Worm (Caenorhabditis elegans) whole organism, L3 larva: ENCODE measurements around the gene F36G3.3.
A peak's percentile ranks its signal among the peaks of the same experiment; 100 is the strongest.

Experiments
- R02D3.7 ChIP-seq: fragments of 150-350 bp; optimal IDR thresholded peaks from 2 replicates; lab custom pipeline; 2014; ENCODE audit warnings: missing biosample characterization, missing genetic modification characterization
- ZK546.5 ChIP-seq: sonication (generic microtip); optimal IDR thresholded peaks from 2 replicates; lab custom pipeline; 2017; ENCODE audit warnings: missing biosample characterization, missing genetic modification characterization
- aly-2 ChIP-seq: fragments of 150-350 bp; optimal IDR thresholded peaks from 2 replicates; lab custom pipeline; 2014; ENCODE audit warnings: missing biosample characterization, missing genetic modification characterization
- ama-1 ChIP-seq: fragments of 150-350 bp; optimal IDR thresholded peaks from 2 replicates; lab custom pipeline; 2018
- ceh-16 ChIP-seq: sonication (generic microtip); optimal IDR thresholded peaks from 2 replicates; lab custom pipeline; 2017; ENCODE audit warnings: missing biosample characterization, missing genetic modification characterization
- ceh-28 ChIP-seq: fragments of 150-350 bp; optimal IDR thresholded peaks from 2 replicates; lab custom pipeline; 2014; ENCODE audit warnings: missing biosample characterization, missing genetic modification reagents, missing genetic modification characterization
- ceh-82 ChIP-seq: fragments of 150-350 bp; optimal IDR thresholded peaks from 2 replicates; lab custom pipeline; 2014; ENCODE audit warnings: missing biosample characterization, missing genetic modification characterization
- ceh-9 ChIP-seq: sonication (generic microtip); optimal IDR thresholded peaks from 2 replicates; lab custom pipeline; 2018; ENCODE audit warnings: missing biosample characterization, missing genetic modification characterization
- daf-12 ChIP-seq: fragments of 150-350 bp; optimal IDR thresholded peaks from 2 replicates; lab custom pipeline; 2014; ENCODE audit warnings: missing biosample characterization, missing genetic modification reagents, missing genetic modification characterization
- egl-27 ChIP-seq: sonication (generic microtip); optimal IDR thresholded peaks from 4 replicates; lab custom pipeline; 2017; ENCODE audit warnings: missing biosample characterization, missing genetic modification reagents, missing genetic modification characterization
- egl-5 ChIP-seq: fragments of 150-350 bp; optimal IDR thresholded peaks from 2 replicates; lab custom pipeline; 2017; ENCODE audit warnings: missing biosample characterization, missing genetic modification reagents, missing genetic modification characterization, inconsistent platforms
- elt-1 ChIP-seq: fragments of 150-350 bp; optimal IDR thresholded peaks from 2 replicates; lab custom pipeline; 2014; ENCODE audit warnings: missing biosample characterization, missing genetic modification characterization
- elt-2 ChIP-seq: sonication (generic microtip); optimal IDR thresholded peaks from 2 replicates; lab custom pipeline; 2016; ENCODE audit warnings: missing genetic modification reagents, mild to moderate bottlenecking, missing genetic modification characterization, missing compliant biosample characterization
- elt-3 ChIP-seq, 3 experiments: fragments of 150-350 bp in 1 of 3; sonication (generic microtip) in 2 of 3; optimal IDR thresholded peaks; 2 replicates in 2 of 3; 4 replicates in 1 of 3; lab custom pipeline; 2014 to 2017; ENCODE audit warnings: missing biosample characterization in 3 of 3, missing genetic modification characterization in 3 of 3
- eor-1 ChIP-seq, 2 experiments: fragments of 150-350 bp; optimal IDR thresholded peaks; 2 replicates each; lab custom pipeline; 2014 to 2018; ENCODE audit warnings: missing biosample characterization in 2 of 2, missing genetic modification characterization in 2 of 2
- fkh-10 ChIP-seq: sonication (generic microtip); optimal IDR thresholded peaks from 2 replicates; lab custom pipeline; 2017; ENCODE audit warnings: missing biosample characterization, missing genetic modification reagents, missing genetic modification characterization
- fkh-2 ChIP-seq: fragments of 150-350 bp; optimal IDR thresholded peaks from 2 replicates; lab custom pipeline; 2014; ENCODE audit warnings: missing biosample characterization, missing genetic modification reagents, missing genetic modification characterization
- fos-1 ChIP-seq: fragments of 150-350 bp; optimal IDR thresholded peaks from 2 replicates; lab custom pipeline; 2014; ENCODE audit warnings: missing biosample characterization, missing genetic modification characterization
- hmg-11 ChIP-seq: sonication (generic microtip); optimal IDR thresholded peaks from 2 replicates; lab custom pipeline; 2016; ENCODE audit warnings: missing genetic modification characterization, missing compliant biosample characterization
- jun-1 ChIP-seq: fragments of 150-350 bp; optimal IDR thresholded peaks from 2 replicates; lab custom pipeline; 2014; ENCODE audit warnings: missing biosample characterization, missing genetic modification reagents, missing genetic modification characterization
- lin-15B ChIP-seq: fragments of 150-350 bp; optimal IDR thresholded peaks from 2 replicates; lab custom pipeline; 2014; ENCODE audit warnings: missing biosample characterization, missing genetic modification characterization
- lin-39 ChIP-seq: fragments of 150-350 bp; optimal IDR thresholded peaks from 2 replicates; lab custom pipeline; 2018; ENCODE audit warnings: missing biosample characterization, missing genetic modification reagents, missing genetic modification characterization
- lsy-12 ChIP-seq: sonication (generic microtip); optimal IDR thresholded peaks from 2 replicates; lab custom pipeline; 2016; ENCODE audit warnings: mild to moderate bottlenecking, missing genetic modification characterization, missing compliant biosample characterization
- mdl-1 ChIP-seq: fragments of 150-350 bp; optimal IDR thresholded peaks from 2 replicates; lab custom pipeline; 2014; ENCODE audit warnings: missing biosample characterization, missing genetic modification characterization
- mml-1 ChIP-seq: fragments of 150-350 bp; sonication (generic microtip); optimal IDR thresholded peaks from 3 replicates; lab custom pipeline; 2014; ENCODE audit warnings: missing biosample characterization, missing genetic modification characterization
- nfya-1 ChIP-seq: sonication (generic microtip); optimal IDR thresholded peaks from 2 replicates; lab custom pipeline; 2017; ENCODE audit warnings: missing genetic modification characterization, mild to moderate bottlenecking, missing compliant biosample characterization, antibody characterized with exemption, moderate library complexity; ENCODE audit not compliant: insufficient read depth
- nhr-11 ChIP-seq: fragments of 150-350 bp; optimal IDR thresholded peaks from 2 replicates; lab custom pipeline; 2014; ENCODE audit warnings: missing biosample characterization, missing genetic modification characterization
- nhr-12 ChIP-seq: fragments of 150-350 bp; optimal IDR thresholded peaks from 2 replicates; lab custom pipeline; 2014; ENCODE audit warnings: missing biosample characterization, missing genetic modification characterization
- nhr-23 ChIP-seq: fragments of 150-350 bp; optimal IDR thresholded peaks from 2 replicates; lab custom pipeline; 2014; ENCODE audit warnings: missing biosample characterization, missing genetic modification reagents, missing genetic modification characterization
- nhr-237 ChIP-seq: fragments of 150-350 bp; optimal IDR thresholded peaks from 2 replicates; lab custom pipeline; 2014; ENCODE audit warnings: missing biosample characterization, missing genetic modification characterization
- nhr-25 ChIP-seq: sonication (generic microtip); optimal IDR thresholded peaks from 2 replicates; lab custom pipeline; 2017; ENCODE audit warnings: missing biosample characterization, missing genetic modification characterization
- nhr-28 ChIP-seq: fragments of 150-350 bp; optimal IDR thresholded peaks from 2 replicates; lab custom pipeline; 2014; ENCODE audit warnings: missing biosample characterization, missing genetic modification characterization
- nhr-43 ChIP-seq: sonication (generic microtip); optimal IDR thresholded peaks from 2 replicates; lab custom pipeline; 2016; ENCODE audit warnings: mild to moderate bottlenecking, missing genetic modification characterization, missing compliant biosample characterization; ENCODE audit not compliant: poor library complexity, severe bottlenecking
- nhr-67 ChIP-seq: fragments of 150-350 bp; optimal IDR thresholded peaks from 2 replicates; lab custom pipeline; 2014; ENCODE audit warnings: missing biosample characterization, missing genetic modification characterization
- nhr-76 ChIP-seq: fragments of 150-350 bp; sonication (generic microtip); optimal IDR thresholded peaks from 5 replicates; lab custom pipeline; 2014; ENCODE audit warnings: missing biosample characterization, missing genetic modification characterization
- nhr-77 ChIP-seq: fragments of 150-350 bp; optimal IDR thresholded peaks from 2 replicates; lab custom pipeline; 2014; ENCODE audit warnings: missing biosample characterization, missing genetic modification characterization
- pha-4 ChIP-seq: fragments of 150-350 bp; optimal IDR thresholded peaks from 2 replicates; lab custom pipeline; 2014; ENCODE audit warnings: missing biosample characterization, missing genetic modification reagents, missing genetic modification characterization
- pqm-1 ChIP-seq: fragments of 150-350 bp; optimal IDR thresholded peaks from 2 replicates; lab custom pipeline; 2017; ENCODE audit warnings: missing biosample characterization, missing genetic modification characterization, inconsistent platforms
- sea-2 ChIP-seq: fragments of 150-350 bp; sonication (generic microtip); optimal IDR thresholded peaks from 4 replicates; lab custom pipeline; 2014; ENCODE audit warnings: missing biosample characterization, missing genetic modification reagents, missing genetic modification characterization
- skn-1 ChIP-seq: fragments of 150-350 bp; optimal IDR thresholded peaks from 2 replicates; lab custom pipeline; 2014; ENCODE audit warnings: missing biosample characterization, missing genetic modification characterization
- snpc-4 ChIP-seq: fragments of 150-350 bp; optimal IDR thresholded peaks from 2 replicates; lab custom pipeline; 2014; ENCODE audit warnings: missing biosample characterization, missing genetic modification characterization
- tbx-2 ChIP-seq: sonication (generic microtip); optimal IDR thresholded peaks from 2 replicates; lab custom pipeline; 2016; ENCODE audit warnings: mild to moderate bottlenecking, missing genetic modification characterization, missing compliant biosample characterization
- unc-39 ChIP-seq: sonication (generic microtip); optimal IDR thresholded peaks from 4 replicates; lab custom pipeline; 2017; ENCODE audit warnings: missing biosample characterization, missing genetic modification characterization
- unc-62 ChIP-seq: fragments of 150-350 bp; sonication (generic microtip); optimal IDR thresholded peaks from 4 replicates; lab custom pipeline; 2014; ENCODE audit warnings: missing biosample characterization, missing genetic modification reagents, missing genetic modification characterization
- zag-1 ChIP-seq: fragments of 150-350 bp; optimal IDR thresholded peaks from 2 replicates; lab custom pipeline; 2014; ENCODE audit warnings: missing biosample characterization, missing genetic modification characterization
- ztf-11 ChIP-seq: fragments of 150-350 bp; optimal IDR thresholded peaks from 2 replicates; lab custom pipeline; 2014; ENCODE audit warnings: missing biosample characterization, missing genetic modification characterization
- ztf-4 ChIP-seq: fragments of 150-350 bp; optimal IDR thresholded peaks from 2 replicates; lab custom pipeline; 2014; ENCODE audit warnings: missing biosample characterization, missing genetic modification characterization

F36G3.3 gene

DNA sequence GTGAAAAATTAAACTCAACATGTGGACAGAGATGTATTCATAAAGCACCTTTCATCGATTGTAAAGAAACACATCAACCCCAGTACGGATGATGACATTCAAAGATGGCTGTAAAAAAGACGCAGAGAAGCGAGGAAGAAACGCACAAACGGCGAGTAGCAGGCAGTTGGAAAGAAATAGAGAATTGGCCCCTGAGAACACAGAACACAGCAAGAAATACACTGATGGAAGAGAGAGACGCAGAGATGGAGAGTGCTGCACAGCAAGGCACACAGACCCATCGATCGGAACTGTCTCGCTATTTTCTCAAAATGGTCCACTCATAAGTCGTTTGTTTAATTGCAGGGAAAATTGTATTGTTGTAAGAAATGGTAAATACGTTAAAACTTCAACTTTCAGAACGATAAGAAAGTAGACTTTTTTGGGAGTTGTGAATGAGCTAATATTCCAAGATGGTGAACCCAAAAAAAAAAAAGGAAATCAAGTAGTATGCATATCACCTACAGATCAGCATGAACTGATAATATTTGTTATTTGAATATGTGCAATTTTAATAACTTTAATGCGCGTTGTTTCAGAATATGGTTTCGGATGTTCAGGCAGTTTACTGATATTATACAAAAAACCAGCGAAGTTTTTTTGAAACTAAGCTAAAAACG lies 24.1 kb downstream of the F36G3.3 start:
- TF ChIP-seq snpc-4 = no peak
- no peak for TF ChIP-seq ztf-4 (tag; lab: Kevin White, UChicago)
- no peak for TF ChIP-seq fos-1 (tag; lab: Kevin White, UChicago)
- peak; percentile 90 for TF ChIP-seq hmg-11 (tag; lab: Kevin White, UChicago)
- peak; percentile 95 for TF ChIP-seq skn-1 (tag; lab: Kevin White, UChicago)
- TF ChIP-seq elt-1 (tag; lab: Kevin White, UChicago) = no peak
- no peak for TF ChIP-seq zag-1 (tag; lab: Kevin White, UChicago)
- no peak for TF ChIP-seq nhr-237 (tag; lab: Kevin White, UChicago)
- no peak for TF ChIP-seq sea-2 (GFP tag; lab: Kevin White, UChicago)
- TF ChIP-seq nhr-43 (tag; lab: Kevin White, UChicago) = no peak
- no peak for TF ChIP-seq nhr-67 (tag; lab: Kevin White, UChicago)
- TF ChIP-seq R02D3.7 (tag; lab: Kevin White, UChicago) = no peak
- no peak for TF ChIP-seq tbx-2 (tag; lab: Kevin White, UChicago)
- TF ChIP-seq daf-12 (tag; lab: Kevin White, UChicago) = no peak
- TF ChIP-seq elt-3 (tag; optimal IDR thresholded peaks at IDR 0.05; lab: Kevin White, UChicago) = no peak
- no peak for TF ChIP-seq eor-1 (tag; optimal IDR thresholded peaks at IDR 0.05; lab: Kevin White, UChicago)
- TF ChIP-seq nhr-77 (tag; lab: Kevin White, UChicago) = no peak
- TF ChIP-seq jun-1 = peak; percentile 77
- no peak for TF ChIP-seq nhr-12
- TF ChIP-seq aly-2 = no peak
- TF ChIP-seq lsy-12 (tag; lab: Kevin White, UChicago) = no peak
- TF ChIP-seq ama-1 (lab: Kevin White, UChicago) = no peak
- TF ChIP-seq fkh-2 = no peak
- TF ChIP-seq nhr-23 (tag; lab: Kevin White, UChicago) = peak; percentile 50
- TF ChIP-seq lin-39 = peak; percentile 52
- TF ChIP-seq ceh-28 (tag; lab: Kevin White, UChicago) = peak; percentile 60
- peak; percentile 55 for TF ChIP-seq pqm-1
- peak; percentile 73 for TF ChIP-seq egl-5 (tag; lab: Kevin White, UChicago)
- peak; percentile 70 for TF ChIP-seq nfya-1 (tag; lab: Kevin White, UChicago)
- no peak for TF ChIP-seq lin-15B (tag; lab: Kevin White, UChicago)
- no peak for TF ChIP-seq unc-39 (tag; lab: Kevin White, UChicago)
- TF ChIP-seq egl-27 (tag; lab: Kevin White, UChicago) = no peak
- TF ChIP-seq nhr-25 (tag; lab: Kevin White, UChicago) = peak; percentile 70
- TF ChIP-seq ztf-11 (tag; lab: Kevin White, UChicago) = no peak
- no peak for TF ChIP-seq ceh-82 (tag; lab: Kevin White, UChicago)
- no peak for TF ChIP-seq mml-1 (tag; lab: Kevin White, UChicago)
- TF ChIP-seq nhr-28 (tag; lab: Kevin White, UChicago) = no peak
- TF ChIP-seq ceh-9 (tag; lab: Kevin White, UChicago) = no peak
- peak; percentile 69 for TF ChIP-seq elt-2
- no peak for TF ChIP-seq nhr-11 (tag; lab: Kevin White, UChicago)
- no peak for TF ChIP-seq fkh-10
- no peak for TF ChIP-seq ZK546.5 (tag; lab: Kevin White, UChicago)
- no peak for TF ChIP-seq mdl-1
- no peak for TF ChIP-seq nhr-76
- no peak for TF ChIP-seq ceh-16
- TF ChIP-seq unc-62 (GFP tag; lab: Kevin White, UChicago) = no peak
- no peak for TF ChIP-seq pha-4
